Fruit fly (Drosophila melanogaster) whole organism, embryonic: ENCODE results near the gene CG15418.
A peak's percentile ranks its signal among the peaks of the same experiment; 100 is the strongest.

Experiments used
- Antp ChIP-seq: fragments of 200-800 bp; sonication (Bioruptor generic); optimal IDR thresholded peaks from 3 replicates; lab custom pipeline; 2016; ENCODE audit warnings: missing biosample characterization, missing genetic modification characterization
- Bdp1 ChIP-seq: fragments of 200-800 bp; sonication (Bioruptor generic); optimal IDR thresholded peaks from 3 replicates; lab custom pipeline; 2016; ENCODE audit warnings: missing biosample characterization, missing genetic modification characterization
- CG11560 ChIP-seq: fragments of 200-800 bp; sonication (Bioruptor generic); IDR thresholded peaks from 3 replicates; pipeline ENCODE4 v1.3.6; 2022; ENCODE audit warnings: missing biosample characterization, missing genetic modification characterization
- CG12659 ChIP-seq: fragments of 200-800 bp; sonication (Bioruptor generic); optimal IDR thresholded peaks from 3 replicates; lab custom pipeline; 2017; ENCODE audit warnings: mild to moderate bottlenecking, missing biosample characterization, missing genetic modification reagents, missing genetic modification characterization
- CG14965 ChIP-seq: fragments of 200-800 bp; sonication (Bioruptor generic); optimal IDR thresholded peaks from 2 replicates; lab custom pipeline; 2016; ENCODE audit warnings: missing biosample characterization, missing genetic modification characterization, borderline replicate concordance
- CG17829 ChIP-seq: fragments of 200-800 bp; optimal IDR thresholded peaks from 2 replicates; lab custom pipeline; 2019; ENCODE audit warnings: missing biosample characterization, mild to moderate bottlenecking, missing genetic modification characterization, moderate library complexity
- CG18599 ChIP-seq: fragments of 200-800 bp; sonication (Bioruptor generic); optimal IDR thresholded peaks from 3 replicates; lab custom pipeline; 2017; ENCODE audit warnings: missing biosample characterization, missing genetic modification characterization, mild to moderate bottlenecking, moderate library complexity, missing genetic modification reagents
- CG31365 ChIP-seq: fragments of 200-800 bp; sonication (Bioruptor generic); optimal IDR thresholded peaks from 2 replicates; lab custom pipeline; 2018; ENCODE audit warnings: missing biosample characterization, mild to moderate bottlenecking, missing genetic modification characterization
- CG34224 ChIP-seq: fragments of 200-800 bp; sonication (Bioruptor generic); IDR thresholded peaks from 3 replicates; pipeline ENCODE4 v1.3.6; 2022; ENCODE audit warnings: missing biosample characterization, missing genetic modification characterization; ENCODE audit not compliant: partially characterized antibody
- CG34422 ChIP-seq: fragments of 200-800 bp; sonication (Bioruptor generic); IDR thresholded peaks from 3 replicates; pipeline ENCODE4 v1.3.6; 2022; ENCODE audit warnings: missing biosample characterization, missing genetic modification characterization
- CG42726 ChIP-seq: fragments of 200-800 bp; sonication (Bioruptor generic); IDR thresholded peaks from 2 replicates; pipeline ENCODE4 v1.3.6; 2022; ENCODE audit warnings: missing biosample characterization, missing genetic modification characterization; ENCODE audit not compliant: partially characterized antibody
- CG4854 ChIP-seq: fragments of 200-800 bp; sonication (Bioruptor generic); optimal IDR thresholded peaks from 2 replicates; lab custom pipeline; 2016; ENCODE audit warnings: missing biosample characterization, missing genetic modification characterization, inconsistent platforms
- CG6254 ChIP-seq: fragments of 200-800 bp; sonication (Bioruptor generic); optimal IDR thresholded peaks from 3 replicates; lab custom pipeline; 2017; ENCODE audit warnings: mild to moderate bottlenecking, missing biosample characterization, missing genetic modification reagents, missing genetic modification characterization
- CG6689 ChIP-seq: fragments of 200-800 bp; sonication (Bioruptor generic); IDR thresholded peaks from 2 replicates; pipeline ENCODE4 v1.3.6; 2022; ENCODE audit warnings: missing biosample characterization, missing genetic modification characterization
- CG7745 ChIP-seq: fragments of 200-800 bp; sonication (Bioruptor generic); optimal IDR thresholded peaks from 2 replicates; lab custom pipeline; 2018; ENCODE audit warnings: missing biosample characterization, mild to moderate bottlenecking, missing genetic modification characterization, moderate library complexity
- CG8089 ChIP-seq: fragments of 200-800 bp; sonication (Bioruptor generic); optimal IDR thresholded peaks from 3 replicates; lab custom pipeline; 2016; ENCODE audit warnings: missing biosample characterization, missing genetic modification characterization
- CG8281 ChIP-seq: fragments of 200-800 bp; sonication (Bioruptor generic); optimal IDR thresholded peaks from 2 replicates; lab custom pipeline; 2018; ENCODE audit warnings: missing biosample characterization, mild to moderate bottlenecking, missing genetic modification characterization, moderate library complexity
- CG8290 ChIP-seq, 3 experiments: fragments of 200-800 bp; sonication (Bioruptor generic); optimal IDR thresholded peaks; 2 replicates each; lab custom pipeline; 2016 to 2019; ENCODE audit warnings: missing biosample characterization in 3 of 3, missing genetic modification characterization in 3 of 3, mild to moderate bottlenecking in 2 of 3, moderate library complexity in 1 of 3
- CG9727 ChIP-seq: fragments of 200-800 bp; sonication (Bioruptor generic); optimal IDR thresholded peaks from 3 replicates; lab custom pipeline; 2017; ENCODE audit warnings: missing biosample characterization, mild to moderate bottlenecking, missing genetic modification characterization
- CoRest ChIP-seq: fragments of 200-800 bp; sonication (Bioruptor generic); optimal IDR thresholded peaks from 3 replicates; lab custom pipeline; 2018; ENCODE audit warnings: missing biosample characterization, mild to moderate bottlenecking, missing genetic modification characterization, moderate library complexity
- Dad ChIP-seq: fragments of 200-800 bp; sonication (Bioruptor generic); optimal IDR thresholded peaks from 3 replicates; lab custom pipeline; 2016; ENCODE audit warnings: missing biosample characterization, missing genetic modification characterization
- Dek ChIP-seq: fragments of 200-800 bp; sonication (Bioruptor generic); optimal IDR thresholded peaks from 3 replicates; lab custom pipeline; 2019; ENCODE audit warnings: missing biosample characterization, mild to moderate bottlenecking, missing genetic modification characterization, moderate library complexity
- Dref ChIP-seq: fragments of 200-800 bp; sonication (Bioruptor generic); IDR thresholded peaks from 2 replicates; pipeline ENCODE4 v1.3.6; 2022; ENCODE audit warnings: missing biosample characterization, missing genetic modification characterization
- ERR ChIP-seq: fragments of 200-800 bp; sonication (Bioruptor generic); optimal IDR thresholded peaks from 2 replicates; lab custom pipeline; 2016; ENCODE audit warnings: missing biosample characterization, missing genetic modification characterization
- Gsc ChIP-seq: fragments of 200-800 bp; sonication (Bioruptor generic); IDR thresholded peaks from 2 replicates; pipeline ENCODE4 v1.3.6; 2022; ENCODE audit warnings: missing biosample characterization, missing genetic modification characterization
- H15 ChIP-seq: fragments of 200-800 bp; sonication (Bioruptor generic); IDR thresholded peaks from 3 replicates; pipeline ENCODE4 v1.3.6; 2022; ENCODE audit warnings: missing biosample characterization, missing genetic modification characterization
- H2.0 ChIP-seq: fragments of 200-800 bp; sonication (Bioruptor generic); IDR thresholded peaks from 2 replicates; pipeline ENCODE4 v1.3.6; 2022; ENCODE audit warnings: missing biosample characterization, missing genetic modification characterization
- Kr ChIP-seq: fragments of 200-800 bp; sonication (Bioruptor generic); optimal IDR thresholded peaks from 2 replicates; lab custom pipeline; 2017; ENCODE audit warnings: missing biosample characterization, mild to moderate bottlenecking, missing genetic modification characterization
- Med ChIP-seq: fragments of 200-800 bp; sonication (Bioruptor generic); peaks from one replicate; lab custom pipeline; 2016; ENCODE audit warnings: missing biosample characterization, missing genetic modification characterization, mild to moderate bottlenecking, inconsistent platforms, moderate library complexity
- Side ChIP-seq: fragments of 200-800 bp; sonication (Bioruptor generic); optimal IDR thresholded peaks from 2 replicates; lab custom pipeline; 2016; ENCODE audit warnings: missing biosample characterization, missing genetic modification characterization
- Sry-β ChIP-seq: fragments of 200-800 bp; sonication (Bioruptor generic); optimal IDR thresholded peaks from 2 replicates; lab custom pipeline; 2018; ENCODE audit warnings: missing biosample characterization, mild to moderate bottlenecking, missing genetic modification characterization, moderate library complexity
- Usf ChIP-seq: fragments of 200-800 bp; sonication (Bioruptor generic); optimal IDR thresholded peaks from 2 replicates; lab custom pipeline; 2017; ENCODE audit warnings: missing genotype, missing biosample characterization, missing genetic modification characterization
- Vsx1 ChIP-seq: fragments of 200-800 bp; sonication (Bioruptor generic); optimal IDR thresholded peaks from 2 replicates; lab custom pipeline; 2017; ENCODE audit warnings: missing biosample characterization, mild to moderate bottlenecking, missing genetic modification characterization, missing genetic modification reagents
- abd-A ChIP-seq: fragments of 200-800 bp; sonication (Bioruptor generic); optimal IDR thresholded peaks from 3 replicates; lab custom pipeline; 2019; ENCODE audit warnings: missing biosample characterization, mild to moderate bottlenecking, missing genetic modification characterization, moderate library complexity
- bcd ChIP-seq: fragments of 200-800 bp; sonication (Bioruptor generic); optimal IDR thresholded peaks from 2 replicates; lab custom pipeline; 2017; ENCODE audit warnings: missing biosample characterization, mild to moderate bottlenecking, missing genetic modification characterization
- crc ChIP-seq: fragments of 200-800 bp; sonication (Bioruptor generic); optimal IDR thresholded peaks from 2 replicates; lab custom pipeline; 2016; ENCODE audit warnings: missing biosample characterization, missing genetic modification characterization
- dmrt11E ChIP-seq: fragments of 200-800 bp; sonication (Bioruptor generic); optimal IDR thresholded peaks from 3 replicates; lab custom pipeline; 2018; ENCODE audit warnings: missing biosample characterization, mild to moderate bottlenecking, missing genetic modification characterization, moderate library complexity
- ems ChIP-seq: fragments of 200-800 bp; sonication (Bioruptor generic); optimal IDR thresholded peaks from 3 replicates; lab custom pipeline; 2016; ENCODE audit warnings: missing biosample characterization, missing genetic modification characterization
- en ChIP-seq: fragments of 200-800 bp; sonication (Bioruptor generic); optimal IDR thresholded peaks from 2 replicates; lab custom pipeline; 2016; ENCODE audit warnings: missing biosample characterization, missing genetic modification characterization
- gem ChIP-seq: fragments of 200-800 bp; sonication (Bioruptor generic); optimal IDR thresholded peaks from 2 replicates; lab custom pipeline; 2019; ENCODE audit warnings: missing biosample characterization, mild to moderate bottlenecking, missing genetic modification characterization, moderate library complexity
- lola ChIP-seq, 3 experiments: fragments of >200 bp in 2 of 3; fragments of 200-800 bp in 1 of 3; sonication (Bioruptor generic) in 1 of 3; optimal IDR thresholded peaks; 2 replicates each; lab custom pipeline; 2017 to 2019; ENCODE audit warnings: missing biosample characterization in 3 of 3, missing genetic modification characterization in 3 of 3, mild to moderate bottlenecking in 1 of 3, moderate library complexity in 1 of 3
- mam ChIP-seq: fragments of 200-800 bp; sonication (Bioruptor generic); optimal IDR thresholded peaks from 3 replicates; lab custom pipeline; 2016; ENCODE audit warnings: missing biosample characterization, missing genetic modification characterization
- org-1 ChIP-seq: fragments of 200-800 bp; sonication (Bioruptor generic); optimal IDR thresholded peaks from 2 replicates; lab custom pipeline; 2017; ENCODE audit warnings: missing biosample characterization, missing genetic modification characterization
- pum ChIP-seq: fragments of 200-800 bp; sonication (Bioruptor generic); optimal IDR thresholded peaks from 2 replicates; lab custom pipeline; 2016; ENCODE audit warnings: missing biosample characterization, missing genetic modification characterization
- shn ChIP-seq: fragments of 200-800 bp; sonication (Bioruptor generic); optimal IDR thresholded peaks from 3 replicates; lab custom pipeline; 2016; ENCODE audit warnings: missing biosample characterization, missing genetic modification characterization
- slp2 ChIP-seq: fragments of 200-800 bp; sonication (Bioruptor generic); optimal IDR thresholded peaks from 2 replicates; lab custom pipeline; 2016; ENCODE audit warnings: missing biosample characterization, missing genetic modification characterization
- stc ChIP-seq: fragments of 200-800 bp; sonication (Bioruptor generic); IDR thresholded peaks from 2 replicates; pipeline ENCODE4 v1.3.6; 2022; ENCODE audit warnings: missing biosample characterization, missing genetic modification characterization
- unpg ChIP-seq: fragments of 200-800 bp; sonication (Bioruptor generic); optimal IDR thresholded peaks from 3 replicates; lab custom pipeline; 2018; ENCODE audit warnings: missing biosample characterization, mild to moderate bottlenecking, missing genetic modification characterization, moderate library complexity

The CG15418 gene

DNA sequence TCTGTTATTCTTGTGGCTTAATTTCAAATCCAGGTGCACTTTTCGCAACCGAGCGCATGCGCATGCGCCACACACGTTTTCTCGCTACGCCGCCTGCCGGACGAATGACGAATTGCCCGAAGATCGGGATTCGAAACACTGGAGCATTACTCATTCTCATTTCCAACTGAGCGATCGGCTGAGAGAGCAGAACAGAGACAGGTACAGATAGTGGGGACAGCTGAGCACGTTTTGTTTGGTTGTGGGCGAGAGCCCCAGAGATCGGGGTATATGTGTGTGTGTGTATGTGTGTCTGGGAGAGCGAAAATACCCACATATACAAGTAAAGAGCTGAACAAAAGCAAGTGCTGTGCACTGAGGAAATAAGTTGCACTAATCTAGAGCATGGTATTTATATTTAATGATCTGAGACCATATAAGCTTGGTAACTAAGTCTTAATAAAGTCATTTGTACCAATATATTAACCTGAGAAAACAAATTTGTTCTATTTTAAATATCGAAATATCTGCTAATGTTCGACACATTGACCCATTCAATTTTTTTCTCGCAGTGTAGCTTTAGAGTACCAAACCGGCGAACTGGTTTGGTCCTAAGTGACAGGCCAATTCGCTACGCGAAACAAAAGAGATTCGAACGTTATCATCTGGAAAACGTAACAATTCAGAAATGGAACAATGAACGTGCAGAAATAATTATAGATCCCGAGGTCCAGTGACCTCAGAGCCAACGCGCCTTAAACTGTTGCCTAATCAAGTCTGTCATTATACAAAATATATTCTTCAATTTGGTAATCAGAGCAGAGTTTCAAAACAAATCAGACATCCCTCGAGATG lies 10.8 kb upstream of the CG15418 start (continued):
- peak; percentile 97 for TF ChIP-seq CG8290 (GFP tag; optimal IDR thresholded peaks at IDR 0.05; lab: Kevin White, UChicago)
- TF ChIP-seq CG8290 (tag; optimal IDR thresholded peaks at IDR 0.05; lab: Kevin White, UChicago) = peak; percentile 82 to 94
- peak; percentile 86 for TF ChIP-seq ERR
- peak; percentile 98 for TF ChIP-seq H15
- TF ChIP-seq Kr (GFP tag; lab: Kevin White, UChicago) = peak; percentile 69
- TF ChIP-seq unpg (GFP tag; lab: Kevin White, UChicago) = peak; percentile 95
- peak; percentile 87 for TF ChIP-seq CG8089 (GFP tag; lab: Kevin White, UChicago)
- peak; percentile 99 for TF ChIP-seq Med
- TF ChIP-seq Usf (GFP tag; lab: Kevin White, UChicago) = peak; percentile 81
- TF ChIP-seq CG18599 (GFP tag; lab: Kevin White, UChicago) = peak; percentile 99
- TF ChIP-seq CG7745 (tag; lab: Kevin White, UChicago) = peak; percentile 51
- peak; percentile 94 for TF ChIP-seq CG12659 (GFP tag; lab: Kevin White, UChicago)
- peak; percentile 97 for TF ChIP-seq gem (tag; lab: Kevin White, UChicago)
- peak; percentile 94 for TF ChIP-seq Antp
- peak; percentile 27; the same call in 1 of the 2 replicates for TF ChIP-seq Dref (GFP tag; lab: Robert Waterston, UW)
- peak; percentile 100 for TF ChIP-seq CG17829 (tag; lab: Kevin White, UChicago)
- TF ChIP-seq CG4854 (GFP tag; lab: Kevin White, UChicago) = peak; percentile 90
- TF ChIP-seq org-1 (GFP tag; lab: Kevin White, UChicago) = peak; percentile 93
- TF ChIP-seq Vsx1 (GFP tag; lab: Kevin White, UChicago) = peak; percentile 88
- peak; percentile 96 for TF ChIP-seq crc
- peak; percentile 97 for TF ChIP-seq bcd (GFP tag; lab: Kevin White, UChicago)
- peak; percentile 87 for TF ChIP-seq shn (GFP tag; lab: Kevin White, UChicago)
- TF ChIP-seq Dek (tag; lab: Kevin White, UChicago) = peak; percentile 89
- peak; percentile 94 for TF ChIP-seq CG31365 (tag; lab: Kevin White, UChicago)
- TF ChIP-seq CG9727 (GFP tag; lab: Kevin White, UChicago) = peak; percentile 96
- peak; percentile 91 for TF ChIP-seq Dad (GFP tag; lab: Kevin White, UChicago)
- peak; percentile 92 for TF ChIP-seq H2.0 (GFP tag; lab: Robert Waterston, UW)
- peak; percentile 68 for TF ChIP-seq CG42726 (GFP tag; lab: Robert Waterston, UW)
- peak; percentile 95 for TF ChIP-seq dmrt11E (tag; lab: Kevin White, UChicago)
- TF ChIP-seq Sry-β (GFP tag; lab: Kevin White, UChicago) = peak; percentile 73
- TF ChIP-seq CoRest (tag; lab: Kevin White, UChicago) = peak; percentile 94
- TF ChIP-seq CG8281 (tag; lab: Kevin White, UChicago) = peak; percentile 91
- TF ChIP-seq en = peak; percentile 96
- peak; percentile 80 for TF ChIP-seq CG14965 (GFP tag; lab: Kevin White, UChicago)
- peak; percentile 85 for TF ChIP-seq CG11560 (tag; lab: Robert Waterston, UW)
- peak; percentile 77 for TF ChIP-seq abd-A (tag; lab: Kevin White, UChicago)
- peak; percentile 90 for TF ChIP-seq slp2 (GFP tag; lab: Kevin White, UChicago)
- TF ChIP-seq Bdp1 (GFP tag; lab: Kevin White, UChicago) = peak; percentile 80
- no peak for TF ChIP-seq CG34224
- peak; percentile 97 for TF ChIP-seq pum (GFP tag; lab: Kevin White, UChicago)
- TF ChIP-seq Gsc (GFP tag; lab: Robert Waterston, UW) = peak; percentile 91
- peak in 1 of 3 experiments; percentile 99 for TF ChIP-seq lola (GFP tag; optimal IDR thresholded peaks at IDR 0.05; lab: Kevin White, UChicago)
- peak; percentile 97 for TF ChIP-seq mam (GFP tag; lab: Kevin White, UChicago)
- TF ChIP-seq ems = peak; percentile 91
- peak; percentile 98 for TF ChIP-seq Side (GFP tag; lab: Kevin White, UChicago)
- TF ChIP-seq CG34422 = peak; percentile 98
- TF ChIP-seq CG6689 (GFP tag; lab: Robert Waterston, UW) = peak; percentile 98
- TF ChIP-seq stc (GFP tag; lab: Robert Waterston, UW) = peak; percentile 98
- peak; percentile 97 for TF ChIP-seq CG6254 (GFP tag; lab: Kevin White, UChicago)
